Worm (Caenorhabditis elegans) whole organism, L1 larva: ENCODE measurements around the gene osta-3.

Source experiments
- aly-2 ChIP-seq: fragments of 150-350 bp; optimal IDR thresholded peaks from 2 replicates; lab custom pipeline; 2014; ENCODE audit warnings: missing biosample characterization, missing genetic modification characterization
- ama-1 ChIP-seq: fragments of 150-350 bp; optimal IDR thresholded peaks from 2 replicates; lab custom pipeline; 2014
- ceh-82 ChIP-seq, 3 experiments: fragments of 150-350 bp in 1 of 3; sonication (generic microtip) in 2 of 3; optimal IDR thresholded peaks; 2 replicates each; lab custom pipeline; 2014 to 2017; ENCODE audit warnings: missing biosample characterization in 3 of 3, missing genetic modification characterization in 3 of 3
- fkh-10 ChIP-seq: sonication (generic microtip); optimal IDR thresholded peaks from 2 replicates; lab custom pipeline; 2017; ENCODE audit warnings: missing biosample characterization, missing genetic modification reagents, missing genetic modification characterization
- fos-1 ChIP-seq: fragments of 150-350 bp; optimal IDR thresholded peaks from 2 replicates; lab custom pipeline; 2014; ENCODE audit warnings: missing biosample characterization, missing genetic modification characterization
- grh-1 ChIP-seq: fragments of 200-800 bp; sonication (Bioruptor generic); IDR thresholded peaks from 2 replicates; pipeline ENCODE4 v1.3.6; 2022; ENCODE audit warnings: missing genetic modification reagents, missing genetic modification characterization, missing compliant biosample characterization
- jun-1 ChIP-seq: fragments of 150-350 bp; optimal IDR thresholded peaks from 2 replicates; lab custom pipeline; 2014; ENCODE audit warnings: missing biosample characterization, missing genetic modification reagents, missing genetic modification characterization
- lin-35 ChIP-seq, 2 experiments: fragments of 150-350 bp; optimal IDR thresholded peaks; 2 replicates each; lab custom pipeline; 2014; ENCODE audit warnings: missing biosample characterization in 2 of 2, missing genetic modification characterization in 2 of 2, missing genetic modification reagents in 2 of 2
- lir-3 ChIP-seq: sonication (generic microtip); optimal IDR thresholded peaks from 2 replicates; lab custom pipeline; 2016; ENCODE audit warnings: mild to moderate bottlenecking, missing genetic modification characterization, moderate library complexity, missing compliant biosample characterization; ENCODE audit not compliant: poor library complexity
- lsy-2 ChIP-seq, 2 experiments: fragments of 150-350 bp; optimal IDR thresholded peaks; 2 replicates each; lab custom pipeline; 2014; ENCODE audit warnings: missing biosample characterization in 2 of 2, missing genetic modification characterization in 2 of 2
- mdl-1 ChIP-seq, 2 experiments: fragments of 150-350 bp; optimal IDR thresholded peaks; 2 replicates each; lab custom pipeline; 2014 to 2017; ENCODE audit warnings: missing biosample characterization in 2 of 2, missing genetic modification characterization in 2 of 2, inconsistent platforms in 1 of 2
- nhr-11 ChIP-seq: fragments of 150-350 bp; optimal IDR thresholded peaks from 2 replicates; lab custom pipeline; 2014; ENCODE audit warnings: missing biosample characterization, missing genetic modification characterization
- skn-1 ChIP-seq: fragments of 150-350 bp; optimal IDR thresholded peaks from 2 replicates; lab custom pipeline; 2014; ENCODE audit warnings: missing biosample characterization, missing genetic modification characterization

DNA sequence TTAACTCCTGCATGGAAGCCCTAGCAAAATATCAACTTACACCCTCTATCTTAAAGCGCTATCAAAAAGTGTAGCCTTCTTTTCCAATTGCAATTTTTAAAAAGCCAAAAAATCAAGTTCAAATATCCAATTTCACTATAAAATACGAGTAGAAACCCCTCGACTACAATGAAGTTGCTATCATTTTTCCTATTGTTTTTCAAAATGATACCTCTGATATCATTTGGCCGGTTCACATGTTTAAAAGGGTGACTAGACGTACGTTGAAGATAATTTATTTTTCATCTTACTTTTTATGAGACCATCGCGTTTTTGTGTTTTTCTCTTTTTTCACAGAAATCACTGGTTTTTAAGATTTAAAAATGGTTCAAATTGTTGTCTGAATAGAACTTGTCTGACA lies 39.2 kb downstream of the osta-3 start, which contains the start of gene R05H10.1:
- TF ChIP-seq aly-2 (no peak), lin-35 (GFP tag; optimal IDR thresholded peaks at IDR 0.05; lab: Kevin White, UChicago) (no peak), nhr-11 (tag; lab: Kevin White, UChicago) (no peak), lir-3 (no peak), skn-1 (tag; lab: Kevin White, UChicago) (no peak), ama-1 (lab: Kevin White, UChicago) (no peak), ceh-82 (tag; optimal IDR thresholded peaks at IDR 0.05; lab: Kevin White, UChicago) (no peak), grh-1 (GFP tag; lab: Robert Waterston, UW) (no peak), fos-1 (tag; lab: Kevin White, UChicago) (no peak), lsy-2 (tag; optimal IDR thresholded peaks at IDR 0.05; lab: Kevin White, UChicago) (no peak), mdl-1 (tag; optimal IDR thresholded peaks at IDR 0.05; lab: Kevin White, UChicago) (no peak), fkh-10 (GFP tag; lab: Kevin White, UChicago) (no peak), jun-1 (no peak)
